Worm (Caenorhabditis elegans): Measurements from ENCODE around the gene EEED8.18.

- no peak for TF ChIP-seq W03F9.2 (tag; optimal IDR thresholded peaks at IDR 0.05)
- TF ChIP-seq him-1 (tag; optimal IDR thresholded peaks at IDR 0.05): no peak
These were observed 14.1 kb upstream of the EEED8.18 start for ce11 chrII:5426470-5426869.

All from whole organism, L4/young adult.